Fruit fly (Drosophila melanogaster): ENCODE results near the gene CG8870.

dm6 chr3R:13403032-13403459 lies 23.4 kb downstream of the CG8870 start, which contains the start of gene Dpm3:
- TF ChIP-seq psq (optimal IDR thresholded peaks at IDR 0.05) (no peak), insv (optimal IDR thresholded peaks at IDR 0.05) (no peak), h (optimal IDR thresholded peaks at IDR 0.05) (no peak), Myc (optimal IDR thresholded peaks at IDR 0.05) (no peak)

Measured in Kc167 (cell line).